Fruit fly (Drosophila melanogaster) whole organism, embryonic: Measurements from ENCODE around the gene SdhC.

Experiments used
- Atf-2 ChIP-seq: fragments of 200-800 bp; sonication (Bioruptor generic); optimal IDR thresholded peaks from 2 replicates; lab custom pipeline; 2016; ENCODE audit warnings: missing biosample characterization, missing genetic modification characterization
- CG10462 ChIP-seq: fragments of 200-800 bp; sonication (Bioruptor generic); optimal IDR thresholded peaks from 2 replicates; lab custom pipeline; 2016; ENCODE audit warnings: missing biosample characterization, missing genetic modification characterization
- CG10959 ChIP-seq: fragments of 200-800 bp; sonication (Bioruptor generic); IDR thresholded peaks from 2 replicates; pipeline ENCODE4 v1.3.6; 2022; ENCODE audit warnings: missing biosample characterization, missing genetic modification characterization
- CG11247 ChIP-seq: fragments of 200-800 bp; sonication (Bioruptor generic); IDR thresholded peaks from 2 replicates; pipeline ENCODE4 v1.3.6; 2022; ENCODE audit warnings: missing biosample characterization, missing genetic modification characterization
- CG11560 ChIP-seq: fragments of 200-800 bp; sonication (Bioruptor generic); IDR thresholded peaks from 3 replicates; pipeline ENCODE4 v1.3.6; 2022; ENCODE audit warnings: missing biosample characterization, missing genetic modification characterization
- CG11695 ChIP-seq: fragments of 200-800 bp; sonication (Bioruptor generic); IDR thresholded peaks from 3 replicates; pipeline ENCODE4 v1.3.6; 2022; ENCODE audit warnings: missing biosample characterization, missing genetic modification characterization
- CG12299 ChIP-seq: fragments of 200-800 bp; sonication (Bioruptor generic); optimal IDR thresholded peaks from 2 replicates; lab custom pipeline; 2018; ENCODE audit warnings: missing biosample characterization, mild to moderate bottlenecking, missing genetic modification characterization
- CG13624 ChIP-seq: fragments of 200-800 bp; sonication (Bioruptor generic); optimal IDR thresholded peaks from 2 replicates; lab custom pipeline; 2016; ENCODE audit warnings: missing biosample characterization, missing genetic modification characterization
- CG15601 ChIP-seq: fragments of 200-800 bp; sonication (Bioruptor generic); optimal IDR thresholded peaks from 3 replicates; lab custom pipeline; 2019; ENCODE audit warnings: missing biosample characterization, mild to moderate bottlenecking, missing genetic modification characterization, moderate library complexity
- CG17186 ChIP-seq: fragments of 200-800 bp; sonication (Bioruptor generic); optimal IDR thresholded peaks from 3 replicates; lab custom pipeline; 2017; ENCODE audit warnings: missing biosample characterization, missing genetic modification reagents, missing genetic modification characterization
- CG1792 ChIP-seq: fragments of 200-800 bp; sonication (Bioruptor generic); optimal IDR thresholded peaks from 2 replicates; lab custom pipeline; 2016; ENCODE audit warnings: missing biosample characterization, missing genetic modification characterization
- CG18011 ChIP-seq: fragments of 200-800 bp; sonication (Bioruptor generic); optimal IDR thresholded peaks from 2 replicates; lab custom pipeline; 2017; ENCODE audit warnings: missing biosample characterization, missing genetic modification characterization, mild to moderate bottlenecking, moderate library complexity, missing genotype
- CG18262 ChIP-seq: fragments of 200-800 bp; optimal IDR thresholded peaks from 3 replicates; lab custom pipeline; 2019; ENCODE audit warnings: missing biosample characterization, mild to moderate bottlenecking, missing genetic modification characterization, moderate library complexity
- CG18476 ChIP-seq: fragments of 200-800 bp; sonication (Bioruptor generic); optimal IDR thresholded peaks from 2 replicates; lab custom pipeline; 2016; ENCODE audit warnings: missing biosample characterization, mild to moderate bottlenecking, missing genetic modification characterization
- CG42726 ChIP-seq: fragments of 200-800 bp; sonication (Bioruptor generic); IDR thresholded peaks from 2 replicates; pipeline ENCODE4 v1.3.6; 2022; ENCODE audit warnings: missing biosample characterization, missing genetic modification characterization; ENCODE audit not compliant: partially characterized antibody
- CG5245 ChIP-seq: fragments of 200-800 bp; sonication (Bioruptor generic); optimal IDR thresholded peaks from 3 replicates; lab custom pipeline; 2016; ENCODE audit warnings: missing biosample characterization, missing genetic modification characterization
- CG7357 ChIP-seq: fragments of 200-800 bp; sonication (Bioruptor generic); IDR thresholded peaks from 3 replicates; pipeline ENCODE4 v1.3.6; 2022; ENCODE audit warnings: missing biosample characterization, missing genetic modification characterization
- CG7372 ChIP-seq: fragments of 200-800 bp; sonication (Bioruptor generic); IDR thresholded peaks from 2 replicates; pipeline ENCODE4 v1.3.6; 2022; ENCODE audit warnings: missing biosample characterization, missing genetic modification characterization
- CG8359 ChIP-seq: fragments of 200-800 bp; sonication (Bioruptor generic); optimal IDR thresholded peaks from 2 replicates; lab custom pipeline; 2017; ENCODE audit warnings: missing biosample characterization, mild to moderate bottlenecking, missing genetic modification characterization, borderline replicate concordance
- CoRest ChIP-seq: fragments of 200-800 bp; sonication (Bioruptor generic); optimal IDR thresholded peaks from 3 replicates; lab custom pipeline; 2018; ENCODE audit warnings: missing biosample characterization, mild to moderate bottlenecking, missing genetic modification characterization, moderate library complexity
- Dip3 ChIP-seq: fragments of 200-800 bp; sonication (Bioruptor generic); optimal IDR thresholded peaks from 3 replicates; lab custom pipeline; 2016; ENCODE audit warnings: missing biosample characterization, missing genetic modification characterization
- Dref ChIP-seq: fragments of 200-800 bp; sonication (Bioruptor generic); IDR thresholded peaks from 2 replicates; pipeline ENCODE4 v1.3.6; 2022; ENCODE audit warnings: missing biosample characterization, missing genetic modification characterization
- Fer1 ChIP-seq: fragments of 200-800 bp; sonication (Bioruptor generic); optimal IDR thresholded peaks from 2 replicates; lab custom pipeline; 2017; ENCODE audit warnings: missing biosample characterization, mild to moderate bottlenecking, missing genetic modification characterization
- Hr39 ChIP-seq: fragments of >200 bp; optimal IDR thresholded peaks from 2 replicates; lab custom pipeline; 2017
- NFAT ChIP-seq: fragments of 200-800 bp; sonication (Bioruptor generic); IDR thresholded peaks from 2 replicates; pipeline ENCODE4 v1.3.6; 2022; ENCODE audit warnings: missing biosample characterization, missing genetic modification characterization
- Neu2 ChIP-seq: fragments of 200-800 bp; sonication (Bioruptor generic); optimal IDR thresholded peaks from 3 replicates; lab custom pipeline; 2016; ENCODE audit warnings: missing biosample characterization, missing genetic modification characterization, borderline replicate concordance
- Scr ChIP-seq: fragments of 200-800 bp; sonication (Bioruptor generic); IDR thresholded peaks from 2 replicates; pipeline ENCODE4 v1.3.6; 2022; ENCODE audit warnings: missing biosample characterization, missing genetic modification characterization; ENCODE audit not compliant: partially characterized antibody
- Tbp ChIP-seq: fragments of >200 bp; optimal IDR thresholded peaks from 2 replicates; lab custom pipeline; 2018; ENCODE audit warnings: missing biosample characterization, missing genetic modification characterization
- Xrp1 ChIP-seq: fragments of 200-800 bp; sonication (Bioruptor generic); IDR thresholded peaks from 2 replicates; pipeline ENCODE4 v1.3.6; 2022; ENCODE audit warnings: missing biosample characterization, missing genetic modification characterization
- amos ChIP-seq: fragments of 200-800 bp; sonication (Bioruptor generic); IDR thresholded peaks from 2 replicates; pipeline ENCODE4 v1.3.6; 2022; ENCODE audit warnings: missing biosample characterization, missing genetic modification characterization; ENCODE audit not compliant: partially characterized antibody
- caup ChIP-seq: fragments of 200-800 bp; sonication (Bioruptor generic); optimal IDR thresholded peaks from 3 replicates; lab custom pipeline; 2017; ENCODE audit warnings: missing biosample characterization, mild to moderate bottlenecking, missing genetic modification characterization, moderate library complexity; ENCODE audit not compliant: severe bottlenecking
- chinmo ChIP-seq: fragments of 200-800 bp; sonication (Bioruptor generic); IDR thresholded peaks from 4 replicates; pipeline ENCODE4 v1.3.6; 2022; ENCODE audit warnings: missing biosample characterization, missing genetic modification characterization; ENCODE audit not compliant: partially characterized antibody
- croc ChIP-seq: fragments of 200-800 bp; sonication (Bioruptor generic); conservative IDR thresholded peaks from 3 replicates; pipeline ENCODE4 v1.3.6; 2022; ENCODE audit warnings: missing biosample characterization, missing genetic modification characterization
- fd96Cb ChIP-seq: fragments of 200-800 bp; sonication (Bioruptor generic); optimal IDR thresholded peaks from 2 replicates; lab custom pipeline; 2018; ENCODE audit warnings: missing biosample characterization, mild to moderate bottlenecking, missing genetic modification characterization, moderate library complexity
- gem ChIP-seq: fragments of 200-800 bp; sonication (Bioruptor generic); optimal IDR thresholded peaks from 2 replicates; lab custom pipeline; 2019; ENCODE audit warnings: missing biosample characterization, mild to moderate bottlenecking, missing genetic modification characterization, moderate library complexity
- hth ChIP-seq: fragments of >200 bp; optimal IDR thresholded peaks from 2 replicates; lab custom pipeline; 2017; ENCODE audit warnings: inconsistent platforms
- jumu ChIP-seq: fragments of 200-800 bp; sonication (Bioruptor generic); optimal IDR thresholded peaks from 3 replicates; lab custom pipeline; 2016; ENCODE audit warnings: missing biosample characterization, missing genetic modification characterization
- kah ChIP-seq: fragments of 200-800 bp; sonication (Bioruptor generic); optimal IDR thresholded peaks from 2 replicates; lab custom pipeline; 2018; ENCODE audit warnings: missing biosample characterization, mild to moderate bottlenecking, missing genetic modification characterization
- lov ChIP-seq, 2 experiments: fragments of 200-800 bp in 1 of 2; fragments of >200 bp in 1 of 2; sonication (Bioruptor generic) in 1 of 2; IDR thresholded peaks in 1 of 2; optimal IDR thresholded peaks in 1 of 2; 2 replicates in 1 of 2; 3 replicates in 1 of 2; pipeline versions ENCODE4 v1.3.6 to Lab custom; 2017 to 2022; ENCODE audit warnings: missing biosample characterization in 1 of 2, missing genetic modification characterization in 1 of 2
- org-1 ChIP-seq: fragments of 200-800 bp; sonication (Bioruptor generic); optimal IDR thresholded peaks from 2 replicates; lab custom pipeline; 2017; ENCODE audit warnings: missing biosample characterization, missing genetic modification characterization
- peb ChIP-seq: fragments of 200-800 bp; sonication (Bioruptor generic); IDR thresholded peaks from 2 replicates; pipeline ENCODE4 v1.3.6; 2022; ENCODE audit warnings: missing biosample characterization, missing genetic modification characterization
- phol ChIP-seq: fragments of 200-800 bp; sonication (Bioruptor generic); optimal IDR thresholded peaks from 3 replicates; lab custom pipeline; 2018; ENCODE audit warnings: missing biosample characterization, mild to moderate bottlenecking, missing genetic modification characterization, moderate library complexity
- pita ChIP-seq: fragments of 200-800 bp; sonication (Bioruptor generic); optimal IDR thresholded peaks from 2 replicates; lab custom pipeline; 2017; ENCODE audit warnings: missing biosample characterization, mild to moderate bottlenecking, missing genetic modification characterization
- sim ChIP-seq: fragments of 200-800 bp; sonication (Bioruptor generic); IDR thresholded peaks from 2 replicates; pipeline ENCODE4 v1.3.6; 2022; ENCODE audit warnings: missing biosample characterization, missing genetic modification characterization
- so ChIP-seq: fragments of 200-800 bp; sonication (Bioruptor generic); IDR thresholded peaks from 3 replicates; pipeline ENCODE4 v1.3.6; 2022; ENCODE audit warnings: missing biosample characterization, missing genetic modification characterization
- sob ChIP-seq: fragments of 200-800 bp; sonication (Bioruptor generic); IDR thresholded peaks from 2 replicates; pipeline ENCODE4 v1.3.6; 2022; ENCODE audit warnings: missing biosample characterization, missing genetic modification characterization
- tap ChIP-seq: fragments of 200-800 bp; optimal IDR thresholded peaks from 3 replicates; lab custom pipeline; 2019; ENCODE audit warnings: missing biosample characterization, mild to moderate bottlenecking, missing genetic modification characterization, moderate library complexity
- ttk ChIP-seq: fragments of 200-800 bp; sonication (Bioruptor generic); IDR thresholded peaks from 2 replicates; pipeline ENCODE4 v2.1.2; 2022; ENCODE audit warnings: missing biosample characterization, missing genetic modification characterization
- vnd ChIP-seq: fragments of 200-800 bp; sonication (Bioruptor generic); IDR thresholded peaks from 3 replicates; pipeline ENCODE4 v1.3.6; 2022; ENCODE audit warnings: missing biosample characterization, missing genetic modification characterization; ENCODE audit not compliant: partially characterized antibody

SdhC gene

dm6 chr3R:11196648-11197388 is 12.8 kb downstream of the SdhC start (continued):
- TF ChIP-seq CG1792 (peak; percentile 88), ttk (GFP tag; lab: Robert Waterston, UW) (peak; percentile 98), Neu2 (GFP tag; lab: Kevin White, UChicago) (no peak), so (GFP tag; lab: Robert Waterston, UW) (peak; percentile 98), peb (GFP tag; lab: Robert Waterston, UW) (peak; percentile 97), Dref (GFP tag; lab: Robert Waterston, UW) (peak; percentile 44), CG11695 (peak; percentile 99), Dip3 (peak; percentile 88), jumu (GFP tag; lab: Kevin White, UChicago) (peak; percentile 85), Tbp (no peak), CoRest (tag; lab: Kevin White, UChicago) (peak; percentile 100), sim (peak; percentile 92), Hr39 (lab: Kevin White, UChicago) (no peak), tap (peak; percentile 89), chinmo (GFP tag; lab: Robert Waterston, UW) (peak; percentile 78; the same call in 2 of the 4 replicates), Scr (GFP tag; lab: Robert Waterston, UW) (no peak), caup (GFP tag; lab: Kevin White, UChicago) (peak; percentile 98), Xrp1 (GFP tag; lab: Robert Waterston, UW) (peak; percentile 98), vnd (GFP tag; lab: Robert Waterston, UW) (no peak), CG7357 (peak; percentile 96), croc (GFP tag; lab: Robert Waterston, UW) (peak; percentile 99), phol (peak; percentile 99), CG12299 (tag; lab: Kevin White, UChicago) (peak; percentile 97), CG18476 (GFP tag; lab: Kevin White, UChicago) (peak; percentile 96), CG10959 (GFP tag; lab: Robert Waterston, UW) (peak; percentile 84), lov (optimal IDR thresholded peaks at IDR 0.05; lab: Kevin White, UChicago) (no peak), lov (GFP tag; IDR thresholded peaks at IDR 0.05; lab: Robert Waterston, UW) (peak; percentile 88; the same call in 2 of the 3 replicates), sob (peak; percentile 99), gem (tag; lab: Kevin White, UChicago) (peak; percentile 100), kah (GFP tag; lab: Kevin White, UChicago) (peak; percentile 97), CG8359 (GFP tag; lab: Kevin White, UChicago) (peak; percentile 93), CG18262 (tag; lab: Kevin White, UChicago) (peak; percentile 96), CG11560 (tag; lab: Robert Waterston, UW) (peak; percentile 93), CG10462 (GFP tag; lab: Kevin White, UChicago) (peak; percentile 91), CG15601 (peak; percentile 98), org-1 (GFP tag; lab: Kevin White, UChicago) (peak; percentile 98), CG7372 (GFP tag; lab: Robert Waterston, UW) (peak; percentile 99), CG42726 (no peak), CG17186 (peak; percentile 80), CG18011 (GFP tag; lab: Kevin White, UChicago) (peak; percentile 90), fd96Cb (peak; percentile 99), hth (no peak), NFAT (peak; percentile 95), Fer1 (GFP tag; lab: Kevin White, UChicago) (peak; percentile 99), Atf-2 (GFP tag; lab: Kevin White, UChicago) (peak; percentile 74), CG5245 (GFP tag; lab: Kevin White, UChicago) (peak; percentile 91), CG13624 (peak; percentile 97), amos (GFP tag; lab: Robert Waterston, UW) (no peak; the same call in 1 of the 2 replicates), CG11247 (GFP tag; lab: Robert Waterston, UW) (peak; percentile 97), pita (GFP tag; lab: Kevin White, UChicago) (no peak)
